Worm (Caenorhabditis elegans): Measurements from ENCODE around the gene ragc-1.

DNA sequence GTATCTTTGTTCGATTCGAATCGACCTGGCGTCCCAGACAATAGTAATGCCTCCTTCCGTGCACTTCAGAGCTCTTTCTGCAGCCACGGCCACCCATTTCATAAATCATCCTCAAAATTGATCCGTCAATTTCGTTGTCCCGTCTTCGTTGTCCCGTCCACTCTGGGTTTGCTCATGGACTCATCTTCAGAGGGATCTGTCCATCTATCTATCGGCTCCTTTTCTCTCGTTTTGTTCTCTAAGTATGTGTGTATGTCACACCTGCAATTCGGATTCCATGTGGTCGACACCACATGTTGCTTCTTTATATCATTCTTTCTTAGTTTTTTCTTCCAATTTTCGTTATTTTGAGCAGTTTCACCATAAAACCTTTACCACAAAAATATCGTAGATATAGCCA is 32.2 kb downstream of the ragc-1 start:
- TF ChIP-seq nhr-11 (tag; optimal IDR thresholded peaks at IDR 0.05) (no peak), pqm-1 (tag; optimal IDR thresholded peaks at IDR 0.05) (no peak), tbx-2 (tag; optimal IDR thresholded peaks at IDR 0.05) (no peak), fkh-10 (GFP tag; optimal IDR thresholded peaks at IDR 0.05) (no peak), pha-4 (tag; optimal IDR thresholded peaks at IDR 0.05) (no peak), pag-3 (tag; optimal IDR thresholded peaks at IDR 0.05; ENCODE audit: borderline replicate concordance) (no peak), ama-1 (optimal IDR thresholded peaks at IDR 0.05) (no peak), gmeb-2 (tag; optimal IDR thresholded peaks at IDR 0.05) (no peak), che-1 (tag; optimal IDR thresholded peaks at IDR 0.05) (no peak), sox-4 (tag; optimal IDR thresholded peaks at IDR 0.05) (no peak), pax-1 (tag; optimal IDR thresholded peaks at IDR 0.05) (no peak), mec-3 (tag; optimal IDR thresholded peaks at IDR 0.05; ENCODE audit: borderline replicate concordance) (no peak), rnt-1 (tag; optimal IDR thresholded peaks at IDR 0.05) (no peak)

Measured in whole organism, late embryonic.